Worm (Caenorhabditis elegans) whole organism, L4/young adult: Measurements from ENCODE around the gene W04G3.5.

ENCODE experiments used
- W03F9.2 ChIP-seq: fragments of 150-350 bp; optimal IDR thresholded peaks from 2 replicates; lab custom pipeline; 2014; ENCODE audit warnings: missing biosample characterization, missing genetic modification characterization
- him-1 ChIP-seq: sonication (generic microtip); optimal IDR thresholded peaks from 2 replicates; lab custom pipeline; 2016; ENCODE audit warnings: missing genotype, missing genetic modification reagents, missing genetic modification characterization, missing compliant biosample characterization

- TF ChIP-seq him-1 (tag; lab: Kevin White, UChicago) (no peak), W03F9.2 (tag; lab: Kevin White, UChicago) (no peak)
Measured at ce11 chrX:11123998-11124397, 50.5 kb downstream of the W04G3.5 start.
